Worm (Caenorhabditis elegans) whole organism, L4 larva: Measurements from ENCODE around the gene F08H9.3.

Experiments
- F26F4.8 ChIP-seq: fragments of 200-800 bp; sonication (Bioruptor generic); conservative IDR thresholded peaks from 2 replicates; pipeline ENCODE4 v1.3.6; 2022; ENCODE audit warnings: missing genetic modification characterization, missing compliant biosample characterization
- F37D6.2 ChIP-seq: sonication (generic microtip); optimal IDR thresholded peaks from 2 replicates; lab custom pipeline; 2016; ENCODE audit warnings: mild to moderate bottlenecking, missing genetic modification characterization, missing compliant biosample characterization
- F44E2.7 ChIP-seq: fragments of 200-800 bp; sonication (Bioruptor generic); IDR thresholded peaks from 2 replicates; pipeline ENCODE4 v2.1.2; 2022; ENCODE audit warnings: missing genetic modification characterization, missing compliant biosample characterization
- T20F7.1 ChIP-seq: fragments of 200-800 bp; sonication (Bioruptor generic); optimal IDR thresholded peaks from 2 replicates; lab custom pipeline; 2018; ENCODE audit warnings: mild to moderate bottlenecking, missing genetic modification characterization, missing compliant biosample characterization
- T26A8.4 ChIP-seq: fragments of 200-800 bp; sonication (Bioruptor generic); IDR thresholded peaks from 2 replicates; pipeline ENCODE4 v1.3.6; 2022; ENCODE audit warnings: missing genetic modification characterization, missing compliant biosample characterization
- Y75B8A.6 ChIP-seq: fragments of 200-800 bp; sonication (Bioruptor generic); IDR thresholded peaks from 2 replicates; pipeline ENCODE4 v1.3.6; 2022; ENCODE audit warnings: missing genetic modification reagents, missing genetic modification characterization, missing compliant biosample characterization
- ama-1 ChIP-seq: fragments of 150-350 bp; optimal IDR thresholded peaks from 2 replicates; lab custom pipeline; 2014; ENCODE audit warnings: inconsistent platforms, mixed read lengths
- arid-1 ChIP-seq: fragments of 200-800 bp; sonication (Bioruptor generic); conservative IDR thresholded peaks from 2 replicates; pipeline ENCODE4 v1.3.6; 2022; ENCODE audit warnings: missing genetic modification reagents, missing genetic modification characterization, missing compliant biosample characterization
- ceh-28 ChIP-seq: fragments of 150-350 bp; optimal IDR thresholded peaks from 2 replicates; lab custom pipeline; 2014; ENCODE audit warnings: missing biosample characterization, missing genetic modification reagents, missing genetic modification characterization
- daf-16 ChIP-seq, 3 experiments: sonication (generic microtip); optimal IDR thresholded peaks; 2 replicates each; lab custom pipeline; 2016 to 2017; ENCODE audit warnings: missing genetic modification characterization in 3 of 3, missing genetic modification reagents in 3 of 3, mild to moderate bottlenecking in 2 of 3, missing compliant biosample characterization in 2 of 3, missing biosample characterization in 1 of 3, moderate library complexity in 1 of 3
- dmd-6 ChIP-seq: fragments of 200-800 bp; sonication (Bioruptor generic); IDR thresholded peaks from 2 replicates; pipeline ENCODE4 v1.3.6; 2022; ENCODE audit warnings: missing genetic modification reagents, missing genetic modification characterization, missing compliant biosample characterization
- dmd-8 ChIP-seq: fragments of 200-800 bp; sonication (Bioruptor generic); IDR thresholded peaks from 2 replicates; pipeline ENCODE4 v1.3.6; 2022; ENCODE audit warnings: missing genetic modification characterization, missing compliant biosample characterization
- dpl-1 ChIP-seq: fragments of 150-350 bp; optimal IDR thresholded peaks from 2 replicates; lab custom pipeline; 2014; ENCODE audit warnings: missing biosample characterization, missing genetic modification reagents, missing genetic modification characterization
- dve-1 ChIP-seq: sonication (generic microtip); optimal IDR thresholded peaks from 2 replicates; lab custom pipeline; 2017; ENCODE audit warnings: antibody characterized with exemption, mild to moderate bottlenecking, missing genetic modification characterization, missing compliant biosample characterization; ENCODE audit not compliant: insufficient read depth
- hlh-11 ChIP-seq: fragments of 200-800 bp; sonication (Bioruptor generic); optimal IDR thresholded peaks from 2 replicates; lab custom pipeline; 2018; ENCODE audit warnings: mild to moderate bottlenecking, missing genetic modification characterization, missing compliant biosample characterization
- hlh-30 ChIP-seq: sonication (generic microtip); optimal IDR thresholded peaks from 2 replicates; lab custom pipeline; 2017; ENCODE audit warnings: antibody characterized with exemption, mild to moderate bottlenecking, missing genetic modification characterization, missing compliant biosample characterization; ENCODE audit not compliant: insufficient read depth
- hmg-1.1 ChIP-seq: fragments of 200-800 bp; sonication (Bioruptor generic); IDR thresholded peaks from 2 replicates; pipeline ENCODE4 v1.3.6; 2022; ENCODE audit warnings: missing genetic modification reagents, missing genetic modification characterization, missing compliant biosample characterization
- lim-7 ChIP-seq: fragments of 200-800 bp; sonication (Bioruptor generic); IDR thresholded peaks from 2 replicates; pipeline ENCODE4 v1.3.6; 2022; ENCODE audit warnings: missing genetic modification characterization, missing compliant biosample characterization
- lin-39 ChIP-seq: fragments of 150-350 bp; optimal IDR thresholded peaks from 2 replicates; lab custom pipeline; 2014; ENCODE audit warnings: missing biosample characterization, missing genetic modification reagents, missing genetic modification characterization
- madf-5 ChIP-seq, 2 experiments: fragments of 200-800 bp; sonication (Bioruptor generic); IDR thresholded peaks; 2 replicates each; pipeline ENCODE4 v1.3.6; 2022; ENCODE audit warnings: missing compliant biosample characterization in 2 of 2, missing genetic modification characterization in 2 of 2
- madf-9 ChIP-seq: fragments of 200-800 bp; sonication (Bioruptor generic); conservative IDR thresholded peaks from 2 replicates; pipeline ENCODE4 v1.3.6; 2022; ENCODE audit warnings: missing genetic modification reagents, missing genetic modification characterization, missing compliant biosample characterization
- mdl-1 ChIP-seq, 2 experiments: fragments of 150-350 bp in 1 of 2; sonication (generic microtip) in 1 of 2; optimal IDR thresholded peaks; 2 replicates each; lab custom pipeline; 2014 to 2017; ENCODE audit warnings: missing biosample characterization in 2 of 2, missing genetic modification characterization in 2 of 2
- mes-2 ChIP-seq: sonication (generic microtip); optimal IDR thresholded peaks from 2 replicates; lab custom pipeline; 2016; ENCODE audit warnings: missing genotype, mild to moderate bottlenecking, missing genetic modification characterization, missing compliant biosample characterization; ENCODE audit not compliant: poor library complexity, severe bottlenecking
- mxl-2 ChIP-seq: fragments of 200-800 bp; sonication (Bioruptor generic); conservative IDR thresholded peaks from 2 replicates; pipeline ENCODE4 v1.3.6; 2022; ENCODE audit warnings: missing genetic modification reagents, missing genetic modification characterization, missing compliant biosample characterization
- mxl-3 ChIP-seq: fragments of 200-800 bp; sonication (Bioruptor generic); optimal IDR thresholded peaks from 2 replicates; lab custom pipeline; 2018; ENCODE audit warnings: mild to moderate bottlenecking, missing genetic modification characterization, missing compliant biosample characterization
- nhr-111 ChIP-seq: fragments of 200-800 bp; sonication (Bioruptor generic); optimal IDR thresholded peaks from 2 replicates; lab custom pipeline; 2018; ENCODE audit warnings: mild to moderate bottlenecking, missing genetic modification characterization, missing compliant biosample characterization
- nhr-28 ChIP-seq: fragments of 150-350 bp; optimal IDR thresholded peaks from 2 replicates; lab custom pipeline; 2014; ENCODE audit warnings: missing biosample characterization, missing genetic modification characterization
- nhr-6 ChIP-seq: fragments of 150-350 bp; optimal IDR thresholded peaks from 2 replicates; lab custom pipeline; 2014; ENCODE audit warnings: missing biosample characterization, missing genetic modification characterization
- pqm-1 ChIP-seq: sonication (generic microtip); optimal IDR thresholded peaks from 2 replicates; lab custom pipeline; 2017; ENCODE audit warnings: missing biosample characterization, missing genetic modification characterization
- saeg-2 ChIP-seq: fragments of 200-800 bp; sonication (Bioruptor generic); IDR thresholded peaks from 2 replicates; pipeline ENCODE4 v1.3.6; 2022; ENCODE audit warnings: missing genetic modification reagents, missing genetic modification characterization, missing compliant biosample characterization
- spr-1 ChIP-seq: sonication (generic microtip); optimal IDR thresholded peaks from 2 replicates; lab custom pipeline; 2016; ENCODE audit warnings: mild to moderate bottlenecking, missing genetic modification characterization, missing compliant biosample characterization
- unc-130 ChIP-seq: sonication (generic microtip); optimal IDR thresholded peaks from 2 replicates; lab custom pipeline; 2016; ENCODE audit warnings: missing genetic modification reagents, missing genetic modification characterization, missing compliant biosample characterization
- vab-7 ChIP-seq: fragments of 200-800 bp; sonication (Bioruptor generic); IDR thresholded peaks from 2 replicates; pipeline ENCODE4 v1.3.6; 2022; ENCODE audit warnings: missing genetic modification reagents, missing genetic modification characterization, missing compliant biosample characterization
- zfp-2 ChIP-seq: sonication (generic microtip); optimal IDR thresholded peaks from 2 replicates; lab custom pipeline; 2016; ENCODE audit warnings: mild to moderate bottlenecking, missing genetic modification characterization, missing compliant biosample characterization

The F08H9.3 gene

ce11 chrV:14456626-14457025 lies 6.5 kb downstream of the F08H9.3 start, which contains the start of gene bmk-1 (continued):
- TF ChIP-seq hlh-11 (no peak), lin-39 (tag; lab: Kevin White, UChicago) (no peak)
- TF ChIP-seq, all 104 proteins: peak for 5

- TF ChIP-seq spr-1 (no peak), ama-1 (lab: Kevin White, UChicago) (peak; percentile 12), lim-7 (no peak)
These were observed 13.7 kb downstream of the F08H9.3 start, which contains the start of gene F23B12.7 for ce11 chrV:14449397-14449796. Gene F23B12.7 (plus strand): TSS chrV:14449697.

DNA sequence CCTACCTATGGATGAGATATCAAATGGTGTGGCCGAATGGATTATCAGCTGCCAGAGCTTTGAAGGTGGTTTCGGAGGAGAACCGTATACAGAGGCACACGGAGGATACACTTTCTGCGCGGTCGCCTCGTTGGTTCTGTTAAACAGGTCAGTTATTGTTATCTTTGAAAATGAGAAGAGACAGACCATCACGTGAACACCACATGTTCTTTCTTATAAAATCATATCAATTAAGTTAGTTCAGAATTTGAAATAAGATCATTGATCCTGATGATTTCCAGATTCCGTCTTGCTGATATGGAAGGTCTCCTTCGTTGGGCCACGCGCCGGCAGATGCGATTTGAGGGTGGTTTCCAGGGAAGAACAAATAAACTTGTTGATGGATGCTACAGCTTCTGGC lies 14.5 kb downstream of the F08H9.3 start:
- TF ChIP-seq nhr-28 (tag; lab: Kevin White, UChicago): peak; percentile 37
- TF ChIP-seq dmd-8: no peak
- no peak for TF ChIP-seq dpl-1
- no peak for TF ChIP-seq saeg-2 (GFP tag; lab: Robert Waterston, UW)
- TF ChIP-seq mxl-2: peak; percentile 63; the same call in 1 of the 2 replicates
- peak; percentile 26; the same call in 1 of the 2 replicates for TF ChIP-seq dmd-6
- peak; percentile 38 for TF ChIP-seq mxl-3 (GFP tag; lab: Kevin White, UChicago)
- TF ChIP-seq hlh-30 (tag; lab: Kevin White, UChicago): peak; percentile 58
- TF ChIP-seq zfp-2 (tag; lab: Kevin White, UChicago): no peak
- TF ChIP-seq, all 104 proteins: peak for 5

DNA sequence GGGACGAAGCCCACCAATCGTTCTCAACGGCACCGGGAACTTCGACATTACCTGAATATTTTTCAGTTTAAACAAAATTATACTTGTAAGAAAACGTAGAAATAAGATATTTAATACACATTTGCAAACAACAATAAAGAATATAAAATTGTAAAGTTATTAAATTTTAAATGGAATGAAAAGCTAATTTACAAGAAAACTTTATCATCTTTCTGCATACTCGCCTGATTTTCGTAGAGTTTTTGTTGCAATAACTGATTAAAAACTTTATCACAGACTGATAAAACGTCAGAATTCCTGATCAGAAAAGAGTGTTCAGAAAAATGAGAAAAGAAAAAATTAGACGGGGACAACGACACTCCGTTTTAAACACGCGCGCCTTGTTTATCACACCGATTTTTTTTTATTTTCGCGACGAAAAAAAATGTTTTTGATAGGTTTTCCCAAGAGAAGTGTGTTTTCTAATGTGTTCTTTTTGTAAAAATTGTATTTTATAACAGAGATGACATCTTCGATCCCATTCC lies 15.8 kb downstream of the F08H9.3 start, which contains the start of the genes dlat-1 and fntb-1:
dlat-1 (minus strand) TSS at position 51 of the 524 bp plus-strand sequence.
fntb-1 (plus strand) TSS at position 412 of the 524 bp plus-strand sequence.
- TF ChIP-seq F37D6.2 (no peak), hmg-1.1 (GFP tag; lab: Robert Waterston, UW) (no peak), madf-9 (GFP tag; lab: Robert Waterston, UW) (no peak), pqm-1 (peak; percentile 74), nhr-6 (peak; percentile 48), arid-1 (GFP tag; lab: Robert Waterston, UW) (no peak), dve-1 (tag; lab: Kevin White, UChicago) (peak; percentile 24), F44E2.7 (no peak), F26F4.8 (GFP tag; lab: Robert Waterston, UW) (no peak), T20F7.1 (peak; percentile 95), daf-16 (GFP tag; optimal IDR thresholded peaks at IDR 0.05; lab: Kevin White, UChicago) (no peak), daf-16 (tag; optimal IDR thresholded peaks at IDR 0.05; lab: Kevin White, UChicago) (peak; percentile 23), dmd-6 (peak; percentile 56), vab-7 (GFP tag; lab: Robert Waterston, UW) (no peak), T26A8.4 (no peak), mes-2 (peak; percentile 19), ceh-28 (tag; lab: Kevin White, UChicago) (no peak), nhr-111 (GFP tag; lab: Kevin White, UChicago) (no peak), madf-5 (GFP tag; IDR thresholded peaks at IDR 0.05; lab: Robert Waterston, UW) (no peak), mdl-1 (tag; optimal IDR thresholded peaks at IDR 0.05; lab: Kevin White, UChicago) (no peak), hlh-11 (peak; percentile 44), nhr-28 (tag; lab: Kevin White, UChicago) (peak; percentile 68), Y75B8A.6 (GFP tag; lab: Robert Waterston, UW) (no peak), unc-130 (no peak)
